Worm (Caenorhabditis elegans): ENCODE results near the gene F40G12.6.
"Not testable (repeated sequence)": the region's sequence is repeated elsewhere in the genome, so short reads cannot be mapped to it uniquely, and the experiment has no call there.

F40G12.6 gene

ce11 chrV:14299569-14300064 is 26.7 kb upstream of the F40G12.6 start, which contains the start of the genes spig-3 and F14D7.12:
Gene spig-3, minus strand, starts transcription at chrV:14299669.
Gene F14D7.12, plus strand, starts transcription at chrV:14300014.
- TF ChIP-seq him-1 (tag; optimal IDR thresholded peaks at IDR 0.05), result no peak
- no peak for TF ChIP-seq W03F9.2 (tag; optimal IDR thresholded peaks at IDR 0.05)
- TF ChIP-seq dao-5 (tag; optimal IDR thresholded peaks at IDR 0.05), result no peak

- TF ChIP-seq W03F9.2 (tag; optimal IDR thresholded peaks at IDR 0.05) (no peak), him-1 (tag; optimal IDR thresholded peaks at IDR 0.05) (no peak), dao-5 (tag; optimal IDR thresholded peaks at IDR 0.05) (no peak)
Measured at ce11 chrV:14296499-14296898, 23.6 kb upstream of the F40G12.6 start, which contains the start of gene F14D7.3. Gene F14D7.3, plus strand, starts transcription at chrV:14296799.

ce11 chrV:14294396-14294795 is 21.5 kb upstream of the F40G12.6 start, which contains the start of gene F14D7.9:
Gene F14D7.9, plus strand, starts transcription at chrV:14294696.
- TF ChIP-seq W03F9.2 (tag; optimal IDR thresholded peaks at IDR 0.05) (no peak), him-1 (tag; optimal IDR thresholded peaks at IDR 0.05) (no peak), dao-5 (tag; optimal IDR thresholded peaks at IDR 0.05) (no peak)

- TF ChIP-seq dao-5 (tag; optimal IDR thresholded peaks at IDR 0.05) (no peak), him-1 (tag; optimal IDR thresholded peaks at IDR 0.05) (no peak), W03F9.2 (tag; optimal IDR thresholded peaks at IDR 0.05) (no peak)
Measured at ce11 chrV:14293667-14294194, 20.8 kb upstream of the F40G12.6 start, which contains the start of gene F14D7.2. Gene F14D7.2, minus strand, starts transcription at chrV:14293717.

- no peak for TF ChIP-seq W03F9.2 (tag; optimal IDR thresholded peaks at IDR 0.05)
- no peak for TF ChIP-seq him-1 (tag; optimal IDR thresholded peaks at IDR 0.05)
- TF ChIP-seq dao-5 (tag; optimal IDR thresholded peaks at IDR 0.05), result no peak
Measured at ce11 chrV:14290636-14291035, 17.7 kb upstream of the F40G12.6 start, which contains the start of gene F14D7.18. Gene F14D7.18, minus strand, starts transcription at chrV:14290736.

- no peak for TF ChIP-seq dao-5 (tag; optimal IDR thresholded peaks at IDR 0.05)
- TF ChIP-seq him-1 (tag; optimal IDR thresholded peaks at IDR 0.05), result no peak
- TF ChIP-seq W03F9.2 (tag; optimal IDR thresholded peaks at IDR 0.05), result no peak
Measured at ce11 chrV:14289363-14289762, 16.4 kb upstream of the F40G12.6 start, which contains the start of gene F14D7.1. Gene F14D7.1, minus strand, starts transcription at chrV:14289463.

- TF ChIP-seq dao-5 (tag; optimal IDR thresholded peaks at IDR 0.05) (no peak), W03F9.2 (tag; optimal IDR thresholded peaks at IDR 0.05) (no peak), him-1 (tag; optimal IDR thresholded peaks at IDR 0.05) (no peak)
Measured at ce11 chrV:14285803-14286202, 12.9 kb upstream of the F40G12.6 start, which contains the start of gene F40G12.11. Gene F40G12.11, plus strand, starts transcription at chrV:14286171.

- no peak for TF ChIP-seq him-1 (tag; optimal IDR thresholded peaks at IDR 0.05)
Measured at ce11 chrV:14283241-14283640, 10.3 kb upstream of the F40G12.6 start, which contains the start of gene F40G12.10. Gene F40G12.10, plus strand, starts transcription at chrV:14283541.

ce11 chrV:14282222-14282709 is 9.3 kb upstream of the F40G12.6 start, which contains the start of the genes srt-74 and F40G12.9:
Gene srt-74, minus strand, starts transcription at chrV:14282322.
Gene F40G12.9, plus strand, starts transcription at chrV:14282659.
- TF ChIP-seq dao-5 (tag; optimal IDR thresholded peaks at IDR 0.05), result no peak

ce11 chrV:14279777-14280176 is 6.9 kb upstream of the F40G12.6 start, which contains the start of gene srt-33:
Gene srt-33, minus strand, starts transcription at chrV:14279877.
- TF ChIP-seq dao-5 (tag; optimal IDR thresholded peaks at IDR 0.05) (no peak), him-1 (tag; optimal IDR thresholded peaks at IDR 0.05) (no peak), W03F9.2 (tag; optimal IDR thresholded peaks at IDR 0.05) (no peak)

ce11 chrV:14274268-14274667 is 1.3 kb upstream of the F40G12.6 start, which contains the start of gene F40G12.7:
Gene F40G12.7, plus strand, starts transcription at chrV:14274568.
- TF ChIP-seq dao-5, W03F9.2, him-1 (tag; optimal IDR thresholded peaks at IDR 0.05): not testable (repeated sequence)

ce11 chrV:14270729-14271128 is 2.2 kb downstream of the F40G12.6 start, which contains the start of gene F40G12.5:
Gene F40G12.5, minus strand, starts transcription at chrV:14270829.
- TF ChIP-seq W03F9.2 (tag; optimal IDR thresholded peaks at IDR 0.05) (no peak), him-1 (tag; optimal IDR thresholded peaks at IDR 0.05) (no peak), dao-5 (tag; optimal IDR thresholded peaks at IDR 0.05) (no peak)

- TF ChIP-seq dao-5 (tag; optimal IDR thresholded peaks at IDR 0.05) (no peak), him-1 (tag; optimal IDR thresholded peaks at IDR 0.05) (no peak), W03F9.2 (tag; optimal IDR thresholded peaks at IDR 0.05) (no peak)
Measured at ce11 chrV:14268616-14269015, 4.3 kb downstream of the F40G12.6 start, which contains the start of gene F40G12.4. Gene F40G12.4, minus strand, starts transcription at chrV:14268716.

ce11 chrV:14267326-14267942 is 5.5 kb downstream of the F40G12.6 start:
- TF ChIP-seq W03F9.2 (tag; optimal IDR thresholded peaks at IDR 0.05), result no peak
- TF ChIP-seq dao-5 (tag; optimal IDR thresholded peaks at IDR 0.05), result no peak
- TF ChIP-seq him-1 (tag; optimal IDR thresholded peaks at IDR 0.05), result no peak

All from whole organism, L4/young adult.